Fruit fly (Drosophila melanogaster) whole organism, embryonic: Measurements from ENCODE around the gene CG31548.

ENCODE experiments used
- Adf1 ChIP-seq: fragments of 200-800 bp; sonication (Bioruptor generic); IDR thresholded peaks from 2 replicates; pipeline ENCODE4 v1.3.6; 2022; ENCODE audit warnings: missing biosample characterization, missing genetic modification characterization
- Atf3 ChIP-seq: fragments of 200-800 bp; sonication (Bioruptor generic); optimal IDR thresholded peaks from 3 replicates; lab custom pipeline; 2016; ENCODE audit warnings: missing biosample characterization, missing genetic modification characterization
- CG10543 ChIP-seq: fragments of 200-800 bp; sonication (Bioruptor generic); optimal IDR thresholded peaks from 3 replicates; lab custom pipeline; 2017; ENCODE audit warnings: missing biosample characterization, mild to moderate bottlenecking, missing genetic modification characterization, moderate library complexity
- CG10979 ChIP-seq: fragments of 200-800 bp; sonication (Bioruptor generic); optimal IDR thresholded peaks from 2 replicates; lab custom pipeline; 2018; ENCODE audit warnings: missing biosample characterization, mild to moderate bottlenecking, missing genetic modification characterization, moderate library complexity
- CG12071 ChIP-seq: fragments of 200-800 bp; sonication (Bioruptor generic); optimal IDR thresholded peaks from 3 replicates; lab custom pipeline; 2018; ENCODE audit warnings: missing biosample characterization, mild to moderate bottlenecking, missing genetic modification characterization
- CG13296 ChIP-seq: fragments of 200-800 bp; sonication (Bioruptor generic); optimal IDR thresholded peaks from 3 replicates; lab custom pipeline; 2018; ENCODE audit warnings: missing biosample characterization, mild to moderate bottlenecking, missing genetic modification characterization
- CG17568 ChIP-seq: fragments of 200-800 bp; sonication (Bioruptor generic); optimal IDR thresholded peaks from 2 replicates; lab custom pipeline; 2018; ENCODE audit warnings: missing biosample characterization, mild to moderate bottlenecking, missing genetic modification characterization, moderate library complexity
- CG31388 ChIP-seq: fragments of 200-800 bp; sonication (Bioruptor generic); optimal IDR thresholded peaks from 2 replicates; lab custom pipeline; 2016; ENCODE audit warnings: missing biosample characterization, missing genetic modification characterization
- CG33213 ChIP-seq: fragments of 200-800 bp; sonication (Bioruptor generic); optimal IDR thresholded peaks from 3 replicates; lab custom pipeline; 2016; ENCODE audit warnings: missing biosample characterization, missing genetic modification characterization
- CG34376 ChIP-seq: fragments of 200-800 bp; sonication (Bioruptor generic); optimal IDR thresholded peaks from 2 replicates; lab custom pipeline; 2018; ENCODE audit warnings: missing biosample characterization, mild to moderate bottlenecking, missing genetic modification characterization
- CG3995 ChIP-seq: fragments of 200-800 bp; sonication (Bioruptor generic); optimal IDR thresholded peaks from 3 replicates; lab custom pipeline; 2016; ENCODE audit warnings: missing biosample characterization, missing genetic modification characterization
- CG4282 ChIP-seq: fragments of 200-800 bp; sonication (Bioruptor generic); optimal IDR thresholded peaks from 2 replicates; lab custom pipeline; 2016; ENCODE audit warnings: missing biosample characterization, missing genetic modification characterization
- CG5180 ChIP-seq: fragments of 200-800 bp; sonication (Bioruptor generic); optimal IDR thresholded peaks from 3 replicates; lab custom pipeline; 2017; ENCODE audit warnings: missing biosample characterization, missing genetic modification characterization, mild to moderate bottlenecking, moderate library complexity, missing genetic modification reagents
- CG6791 ChIP-seq: fragments of 200-800 bp; sonication (Bioruptor generic); IDR thresholded peaks from 3 replicates; pipeline ENCODE4 v1.3.6; 2022; ENCODE audit warnings: missing biosample characterization, missing genetic modification characterization; ENCODE audit not compliant: partially characterized antibody
- CG7987 ChIP-seq: fragments of 200-800 bp; sonication (Bioruptor generic); optimal IDR thresholded peaks from 2 replicates; lab custom pipeline; 2018; ENCODE audit warnings: missing biosample characterization, mild to moderate bottlenecking, missing genetic modification characterization, moderate library complexity
- CG8388 ChIP-seq: fragments of 200-800 bp; sonication (Bioruptor generic); optimal IDR thresholded peaks from 2 replicates; lab custom pipeline; 2019; ENCODE audit warnings: missing biosample characterization, mild to moderate bottlenecking, missing genetic modification characterization, moderate library complexity
- CG8765 ChIP-seq: fragments of 200-800 bp; sonication (Bioruptor generic); IDR thresholded peaks from 2 replicates; pipeline ENCODE4 v1.3.6; 2022; ENCODE audit warnings: missing biosample characterization, missing genetic modification characterization
- Dfd ChIP-seq, 2 experiments: fragments of >200 bp; optimal IDR thresholded peaks; 2 replicates each; lab custom pipeline; 2017; ENCODE audit warnings: missing biosample characterization in 2 of 2, missing genetic modification characterization in 2 of 2
- Fer1 ChIP-seq: fragments of 200-800 bp; sonication (Bioruptor generic); optimal IDR thresholded peaks from 2 replicates; lab custom pipeline; 2017; ENCODE audit warnings: missing biosample characterization, mild to moderate bottlenecking, missing genetic modification characterization
- GATAe ChIP-seq: fragments of 200-800 bp; sonication (Bioruptor generic); conservative IDR thresholded peaks from 2 replicates; pipeline ENCODE4 v1.3.6; 2022; ENCODE audit warnings: missing biosample characterization, missing genetic modification characterization
- HmgZ ChIP-seq: fragments of 200-800 bp; sonication (Bioruptor generic); optimal IDR thresholded peaks from 2 replicates; lab custom pipeline; 2018; ENCODE audit warnings: missing biosample characterization, mild to moderate bottlenecking, missing genetic modification characterization
- Kr ChIP-seq: fragments of 200-800 bp; sonication (Bioruptor generic); optimal IDR thresholded peaks from 2 replicates; lab custom pipeline; 2017; ENCODE audit warnings: missing biosample characterization, mild to moderate bottlenecking, missing genetic modification characterization
- Rfx ChIP-seq: fragments of 200-800 bp; sonication (Bioruptor generic); IDR thresholded peaks from 2 replicates; pipeline ENCODE4 v1.3.6; 2022; ENCODE audit warnings: missing biosample characterization, missing genetic modification characterization
- Vsx1 ChIP-seq: fragments of 200-800 bp; sonication (Bioruptor generic); optimal IDR thresholded peaks from 2 replicates; lab custom pipeline; 2017; ENCODE audit warnings: missing biosample characterization, mild to moderate bottlenecking, missing genetic modification characterization, missing genetic modification reagents
- ara ChIP-seq: fragments of 200-800 bp; sonication (Bioruptor generic); IDR thresholded peaks from 2 replicates; pipeline ENCODE4 v1.3.6; 2022; ENCODE audit warnings: missing biosample characterization, missing genetic modification characterization
- ato ChIP-seq: fragments of 200-800 bp; sonication (Bioruptor generic); IDR thresholded peaks from 2 replicates; pipeline ENCODE4 v1.3.6; 2022; ENCODE audit warnings: missing biosample characterization, missing genetic modification characterization; ENCODE audit not compliant: partially characterized antibody
- chif ChIP-seq, 2 experiments: fragments of 200-800 bp; sonication (Bioruptor generic); optimal IDR thresholded peaks; 3 replicates each; lab custom pipeline; 2016; ENCODE audit warnings: missing biosample characterization in 2 of 2, missing genetic modification characterization in 2 of 2
- crol ChIP-seq: fragments of 200-800 bp; sonication (Bioruptor generic); IDR thresholded peaks from 2 replicates; pipeline ENCODE4 v1.3.6; 2022; ENCODE audit warnings: missing biosample characterization, missing genetic modification characterization
- emc ChIP-seq: fragments of 200-800 bp; sonication (Bioruptor generic); optimal IDR thresholded peaks from 2 replicates; lab custom pipeline; 2016; ENCODE audit warnings: missing biosample characterization, missing genetic modification characterization
- knrl ChIP-seq: fragments of 200-800 bp; sonication (Bioruptor generic); IDR thresholded peaks from 3 replicates; pipeline ENCODE4 v1.3.6; 2022; ENCODE audit warnings: missing biosample characterization, missing genetic modification characterization; ENCODE audit not compliant: partially characterized antibody
- lab ChIP-seq: fragments of 200-800 bp; sonication (Bioruptor generic); optimal IDR thresholded peaks from 3 replicates; lab custom pipeline; 2017; ENCODE audit warnings: missing biosample characterization, missing genetic modification characterization, mild to moderate bottlenecking, moderate library complexity, missing genetic modification reagents
- lbe ChIP-seq: fragments of 200-800 bp; sonication (Bioruptor generic); optimal IDR thresholded peaks from 2 replicates; lab custom pipeline; 2016; ENCODE audit warnings: missing biosample characterization, mild to moderate bottlenecking, missing genetic modification characterization
- mirr ChIP-seq: fragments of 200-800 bp; sonication (Bioruptor generic); optimal IDR thresholded peaks from 3 replicates; lab custom pipeline; 2018; ENCODE audit warnings: missing biosample characterization, mild to moderate bottlenecking, missing genetic modification characterization
- odd ChIP-seq: fragments of 200-800 bp; sonication (Bioruptor generic); optimal IDR thresholded peaks from 2 replicates; lab custom pipeline; 2017; ENCODE audit warnings: missing biosample characterization, mild to moderate bottlenecking, missing genetic modification characterization
- onecut ChIP-seq: fragments of 200-800 bp; sonication (Bioruptor generic); IDR thresholded peaks from 2 replicates; pipeline ENCODE4 v1.3.6; 2022; ENCODE audit warnings: missing biosample characterization, missing genetic modification characterization
- repo ChIP-seq: fragments of 200-800 bp; sonication (Bioruptor generic); optimal IDR thresholded peaks from 2 replicates; lab custom pipeline; 2016; ENCODE audit warnings: missing biosample characterization, missing genetic modification characterization
- salm ChIP-seq: fragments of 200-800 bp; sonication (Bioruptor generic); optimal IDR thresholded peaks from 2 replicates; lab custom pipeline; 2018; ENCODE audit warnings: missing biosample characterization, mild to moderate bottlenecking, missing genetic modification characterization
- so ChIP-seq: fragments of 200-800 bp; sonication (Bioruptor generic); IDR thresholded peaks from 3 replicates; pipeline ENCODE4 v1.3.6; 2022; ENCODE audit warnings: missing biosample characterization, missing genetic modification characterization
- ssp ChIP-seq: fragments of 200-800 bp; sonication (Bioruptor generic); IDR thresholded peaks from 2 replicates; pipeline ENCODE4 v1.3.6; 2022; ENCODE audit warnings: missing biosample characterization, missing genetic modification characterization
- sug ChIP-seq: fragments of 200-800 bp; optimal IDR thresholded peaks from 2 replicates; lab custom pipeline; 2019; ENCODE audit warnings: missing biosample characterization, mild to moderate bottlenecking, missing genetic modification characterization, moderate library complexity
- tap ChIP-seq: fragments of 200-800 bp; optimal IDR thresholded peaks from 3 replicates; lab custom pipeline; 2019; ENCODE audit warnings: missing biosample characterization, mild to moderate bottlenecking, missing genetic modification characterization, moderate library complexity
- zf30C ChIP-seq: fragments of 200-800 bp; sonication (Bioruptor generic); optimal IDR thresholded peaks from 3 replicates; lab custom pipeline; 2018; ENCODE audit warnings: missing biosample characterization, mild to moderate bottlenecking, missing genetic modification characterization

Gene CG31548

DNA sequence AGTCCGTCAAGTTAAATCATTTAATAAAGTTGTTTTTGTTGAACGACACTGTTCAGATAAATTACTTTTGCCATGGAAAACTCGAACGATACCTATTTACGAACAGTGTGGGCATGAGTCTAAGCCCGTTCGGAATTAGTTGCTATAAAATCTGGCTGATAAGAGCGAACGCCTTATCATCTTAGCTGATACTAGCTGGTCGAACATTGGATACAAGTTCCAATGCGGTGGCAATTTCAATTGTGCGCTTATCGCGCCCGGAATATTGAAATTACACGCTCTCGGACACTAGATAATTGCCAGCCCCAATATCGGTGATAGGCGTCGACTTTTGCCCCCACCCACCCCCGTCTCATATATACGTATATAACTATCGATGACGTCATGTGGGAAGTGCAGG lies 17.2 kb upstream of the CG31548 start (continued):
- no peak for TF ChIP-seq ara
- TF ChIP-seq CG6791 (GFP tag; lab: Robert Waterston, UW) = no peak
- TF ChIP-seq CG13296 (GFP tag; lab: Kevin White, UChicago) = peak; percentile 13
- TF ChIP-seq GATAe = peak; percentile 26; the same call in 1 of the 2 replicates
- no peak for TF ChIP-seq so (GFP tag; lab: Robert Waterston, UW)
- TF ChIP-seq CG33213 = no peak
- 0 out of 2 replicates have a peak, but pooled peaks have one; percentile 14 for TF ChIP-seq ato (GFP tag; lab: Robert Waterston, UW)
- no peak for TF ChIP-seq Dfd (GFP tag; optimal IDR thresholded peaks at IDR 0.05; lab: Kevin White, UChicago)
- TF ChIP-seq Adf1 = no peak
- TF ChIP-seq mirr (GFP tag; lab: Kevin White, UChicago) = peak; percentile 99
- peak; percentile 33 for TF ChIP-seq odd (GFP tag; lab: Kevin White, UChicago)
- peak; percentile 16 for TF ChIP-seq Fer1 (GFP tag; lab: Kevin White, UChicago)
- TF ChIP-seq CG17568 (GFP tag; lab: Kevin White, UChicago) = no peak
- no peak for TF ChIP-seq CG10979 (tag; lab: Kevin White, UChicago)
- no peak for TF ChIP-seq CG4282 (GFP tag; lab: Kevin White, UChicago)
- TF ChIP-seq CG8765 (GFP tag; lab: Robert Waterston, UW) = no peak
- no peak for TF ChIP-seq salm (tag; lab: Kevin White, UChicago)
- no peak for TF ChIP-seq ssp (GFP tag; lab: Robert Waterston, UW)
- peak; percentile 21; the same call in 1 of the 2 replicates for TF ChIP-seq crol (GFP tag; lab: Robert Waterston, UW)
- no peak for TF ChIP-seq CG7987 (GFP tag; lab: Kevin White, UChicago)
- no peak for TF ChIP-seq chif (GFP tag; optimal IDR thresholded peaks at IDR 0.05; lab: Kevin White, UChicago)
- TF ChIP-seq lab (GFP tag; lab: Kevin White, UChicago) = peak; percentile 24
- no peak for TF ChIP-seq repo (GFP tag; lab: Kevin White, UChicago)
- no peak for TF ChIP-seq Kr (GFP tag; lab: Kevin White, UChicago)
- TF ChIP-seq Vsx1 (GFP tag; lab: Kevin White, UChicago) = peak; percentile 44
- TF ChIP-seq onecut (GFP tag; lab: Robert Waterston, UW) = no peak
- TF ChIP-seq CG3995 (GFP tag; lab: Kevin White, UChicago) = no peak
- no peak for TF ChIP-seq knrl
- peak; percentile 33 for TF ChIP-seq CG10543 (GFP tag; lab: Kevin White, UChicago)
- TF ChIP-seq zf30C (GFP tag; lab: Kevin White, UChicago) = peak; percentile 14
- TF ChIP-seq Atf3 (GFP tag; lab: Kevin White, UChicago) = no peak
- no peak for TF ChIP-seq Rfx (GFP tag; lab: Robert Waterston, UW)
- peak; percentile 12 for TF ChIP-seq CG12071
- TF ChIP-seq emc = no peak
- TF ChIP-seq CG8388 (GFP tag; lab: Kevin White, UChicago) = peak; percentile 3
- TF ChIP-seq CG5180 = peak; percentile 67
- TF ChIP-seq CG34376 = peak; percentile 96
- no peak for TF ChIP-seq lbe (GFP tag; lab: Kevin White, UChicago)
- no peak for TF ChIP-seq tap (tag; lab: Kevin White, UChicago)
- TF ChIP-seq sug (tag; lab: Kevin White, UChicago) = peak; percentile 65
- peak; percentile 19 for TF ChIP-seq HmgZ (tag; lab: Kevin White, UChicago)
- TF ChIP-seq CG31388 (GFP tag; lab: Kevin White, UChicago) = no peak
